Fruit fly (Drosophila melanogaster) whole organism, wandering third instar larva: ENCODE data around the gene CG15914.

ENCODE experiments used
- Abd-B ChIP-seq: fragments of >200 bp; optimal IDR thresholded peaks from 2 replicates; lab custom pipeline; 2017; ENCODE audit warnings: missing biosample characterization, missing genetic modification characterization
- CG32264 ChIP-seq: fragments of 200-800 bp; sonication (Bioruptor generic); optimal IDR thresholded peaks from 2 replicates; lab custom pipeline; 2016; ENCODE audit warnings: missing biosample characterization, missing genetic modification characterization
- CG9705 ChIP-seq: fragments of 200-800 bp; sonication (Bioruptor generic); optimal IDR thresholded peaks from 2 replicates; lab custom pipeline; 2018; ENCODE audit warnings: missing biosample characterization, mild to moderate bottlenecking, missing genetic modification characterization
- CrebA ChIP-seq: fragments of 200-800 bp; sonication (Bioruptor generic); optimal IDR thresholded peaks from 2 replicates; lab custom pipeline; 2016; ENCODE audit warnings: missing biosample characterization, mild to moderate bottlenecking, missing genetic modification characterization, borderline replicate concordance
- Dfd ChIP-seq: fragments of >200 bp; optimal IDR thresholded peaks from 2 replicates; lab custom pipeline; 2017; ENCODE audit warnings: missing biosample characterization, missing genetic modification characterization
- Dif ChIP-seq: fragments of 200-275, 200-300 bp; sonication (Bioruptor generic); optimal IDR thresholded peaks from 2 replicates; lab custom pipeline; 2018; ENCODE audit warnings: missing biosample characterization, missing genetic modification characterization; ENCODE audit not compliant: partially characterized antibody
- GATAd ChIP-seq: sonication (Bioruptor generic); optimal IDR thresholded peaks from 2 replicates; lab custom pipeline; 2016; ENCODE audit warnings: missing biosample characterization, missing genetic modification characterization
- HLH106 ChIP-seq: fragments of 200-800 bp; optimal IDR thresholded peaks from 3 replicates; lab custom pipeline; 2019; ENCODE audit warnings: missing biosample characterization, mild to moderate bottlenecking, missing genetic modification characterization, moderate library complexity
- Hnf4 ChIP-seq: fragments of 200-800 bp; sonication (Bioruptor generic); optimal IDR thresholded peaks from 2 replicates; lab custom pipeline; 2016; ENCODE audit warnings: missing biosample characterization, mild to moderate bottlenecking, missing genetic modification characterization
- Hr78 ChIP-seq: fragments of >200 bp; optimal IDR thresholded peaks from 2 replicates; lab custom pipeline; 2017; ENCODE audit warnings: missing biosample characterization, missing genetic modification characterization
- Hr83 ChIP-seq: fragments of 200-300 bp; sonication (Bioruptor generic); optimal IDR thresholded peaks from 2 replicates; lab custom pipeline; 2016; ENCODE audit warnings: missing biosample characterization, mild to moderate bottlenecking, missing genetic modification characterization, moderate library complexity; ENCODE audit not compliant: poor library complexity, severe bottlenecking
- Jra ChIP-seq: sonication (Bioruptor generic); optimal IDR thresholded peaks from 2 replicates; lab custom pipeline; 2016; ENCODE audit warnings: missing biosample characterization, missing genetic modification characterization
- Mio ChIP-seq: sonication (Bioruptor generic); optimal IDR thresholded peaks from 2 replicates; lab custom pipeline; 2016; ENCODE audit warnings: missing biosample characterization, missing genetic modification characterization
- Myc ChIP-seq: fragments of >200 bp; optimal IDR thresholded peaks from 2 replicates; lab custom pipeline; 2017
- N ChIP-seq: fragments of >200 bp; optimal IDR thresholded peaks from 2 replicates; lab custom pipeline; 2018; ENCODE audit warnings: missing biosample characterization, missing external identifiers, missing genetic modification characterization
- OdsH ChIP-seq: fragments of 200-800 bp; sonication (Bioruptor generic); optimal IDR thresholded peaks from 2 replicates; lab custom pipeline; 2016; ENCODE audit warnings: missing biosample characterization, mild to moderate bottlenecking, missing genetic modification characterization
- Rel ChIP-seq, 2 experiments: fragments of 200-800 bp; sonication (Bioruptor generic) in 1 of 2; optimal IDR thresholded peaks; 2 replicates in 1 of 2; 3 replicates in 1 of 2; lab custom pipeline; 2016 to 2019; ENCODE audit warnings: mild to moderate bottlenecking in 2 of 2, missing biosample characterization in 2 of 2, missing genetic modification characterization in 2 of 2, moderate library complexity in 1 of 2
- Sp1 ChIP-seq: fragments of 200-800 bp; sonication (Bioruptor generic); optimal IDR thresholded peaks from 3 replicates; lab custom pipeline; 2019; ENCODE audit warnings: missing biosample characterization, mild to moderate bottlenecking, missing genetic modification characterization, moderate library complexity
- Vsx2 ChIP-seq: fragments of 200-300, 225-300 bp; sonication (Bioruptor generic); optimal IDR thresholded peaks from 2 replicates; lab custom pipeline; 2018; ENCODE audit warnings: missing biosample characterization, missing genetic modification characterization; ENCODE audit not compliant: partially characterized antibody
- br ChIP-seq: fragments of 200-800 bp; sonication (Bioruptor generic); optimal IDR thresholded peaks from 2 replicates; lab custom pipeline; 2016; ENCODE audit warnings: missing biosample characterization, missing genetic modification characterization
- brk ChIP-seq: fragments of 200-800 bp; sonication (Bioruptor generic); optimal IDR thresholded peaks from 2 replicates; lab custom pipeline; 2016; ENCODE audit warnings: missing biosample characterization, mild to moderate bottlenecking, missing genetic modification characterization
- dl ChIP-seq, 2 experiments: fragments of 175-275, 200-275 bp in 1 of 2; fragments of 200-275 bp in 1 of 2; sonication (Bioruptor generic); optimal IDR thresholded peaks; lab custom pipeline; 2018; ENCODE audit warnings: mild to moderate bottlenecking in 2 of 2, missing biosample characterization in 2 of 2, missing genetic modification characterization in 2 of 2, moderate library complexity in 2 of 2; ENCODE audit not compliant: partially characterized antibody in 2 of 2, insufficient read depth in 1 of 2
- dmrt93B ChIP-seq: fragments of 200-800 bp; sonication (Bioruptor generic); optimal IDR thresholded peaks from 2 replicates; lab custom pipeline; 2018; ENCODE audit warnings: missing biosample characterization, mild to moderate bottlenecking, missing genetic modification characterization
- dsf ChIP-seq: sonication (Bioruptor generic); optimal IDR thresholded peaks from 2 replicates; lab custom pipeline; 2016; ENCODE audit warnings: missing biosample characterization, missing genetic modification characterization, borderline replicate concordance
- ey ChIP-seq: fragments of 200-800 bp; sonication (Bioruptor generic); optimal IDR thresholded peaks from 2 replicates; lab custom pipeline; 2016; ENCODE audit warnings: missing biosample characterization, missing genetic modification characterization
- foxo ChIP-seq, 2 experiments: fragments of 200-800 bp; sonication (Bioruptor generic); optimal IDR thresholded peaks; 2 replicates in 1 of 2; 3 replicates in 1 of 2; lab custom pipeline; 2016 to 2017; ENCODE audit warnings: missing biosample characterization in 2 of 2, missing genetic modification characterization in 2 of 2
- fru ChIP-seq: fragments of 200-800 bp; sonication (Bioruptor generic); optimal IDR thresholded peaks from 3 replicates; lab custom pipeline; 2016; ENCODE audit warnings: missing biosample characterization, mild to moderate bottlenecking, missing genetic modification characterization
- h ChIP-seq: fragments of 200-800 bp; sonication (Bioruptor generic); optimal IDR thresholded peaks from 3 replicates; lab custom pipeline; 2016; ENCODE audit warnings: missing biosample characterization, mild to moderate bottlenecking, missing genetic modification characterization
- jim ChIP-seq: fragments of 175-275, 200-325 bp; sonication (Bioruptor generic); optimal IDR thresholded peaks from 2 replicates; lab custom pipeline; 2016; ENCODE audit warnings: missing biosample characterization, mild to moderate bottlenecking, missing genetic modification characterization
- lola ChIP-seq: fragments of >200 bp; optimal IDR thresholded peaks from 2 replicates; lab custom pipeline; 2017; ENCODE audit warnings: missing biosample characterization, missing genetic modification characterization
- pan ChIP-seq: fragments of >200 bp; optimal IDR thresholded peaks from 2 replicates; lab custom pipeline; 2017
- psq ChIP-seq: fragments of 200-800 bp; sonication (Bioruptor generic); optimal IDR thresholded peaks from 3 replicates; lab custom pipeline; 2017; ENCODE audit warnings: missing biosample characterization, mild to moderate bottlenecking, missing genetic modification characterization, moderate library complexity
- rgr ChIP-seq: fragments of 200-800 bp; sonication (Bioruptor generic); optimal IDR thresholded peaks from 3 replicates; lab custom pipeline; 2016; ENCODE audit warnings: missing biosample characterization, mild to moderate bottlenecking, missing genetic modification characterization
- sage ChIP-seq: fragments of 200-800 bp; sonication (Bioruptor generic); optimal IDR thresholded peaks from 2 replicates; lab custom pipeline; 2016; ENCODE audit warnings: missing biosample characterization, mild to moderate bottlenecking, missing genetic modification characterization
- sv ChIP-seq: fragments of 200-800 bp; sonication (Bioruptor generic); optimal IDR thresholded peaks from 3 replicates; lab custom pipeline; 2016; ENCODE audit warnings: missing biosample characterization, missing genetic modification characterization
- tai ChIP-seq: sonication (Bioruptor generic); optimal IDR thresholded peaks from 2 replicates; lab custom pipeline; 2016; ENCODE audit warnings: missing biosample characterization, missing genetic modification characterization
- usp ChIP-seq: fragments of >200 bp; optimal IDR thresholded peaks from 2 replicates; lab custom pipeline; 2017; ENCODE audit warnings: missing biosample characterization, missing genetic modification characterization
- woc ChIP-seq: sonication (Bioruptor generic); optimal IDR thresholded peaks from 2 replicates; lab custom pipeline; 2016; ENCODE audit warnings: missing biosample characterization, mild to moderate bottlenecking, missing genetic modification characterization

CG15914 gene

DNA sequence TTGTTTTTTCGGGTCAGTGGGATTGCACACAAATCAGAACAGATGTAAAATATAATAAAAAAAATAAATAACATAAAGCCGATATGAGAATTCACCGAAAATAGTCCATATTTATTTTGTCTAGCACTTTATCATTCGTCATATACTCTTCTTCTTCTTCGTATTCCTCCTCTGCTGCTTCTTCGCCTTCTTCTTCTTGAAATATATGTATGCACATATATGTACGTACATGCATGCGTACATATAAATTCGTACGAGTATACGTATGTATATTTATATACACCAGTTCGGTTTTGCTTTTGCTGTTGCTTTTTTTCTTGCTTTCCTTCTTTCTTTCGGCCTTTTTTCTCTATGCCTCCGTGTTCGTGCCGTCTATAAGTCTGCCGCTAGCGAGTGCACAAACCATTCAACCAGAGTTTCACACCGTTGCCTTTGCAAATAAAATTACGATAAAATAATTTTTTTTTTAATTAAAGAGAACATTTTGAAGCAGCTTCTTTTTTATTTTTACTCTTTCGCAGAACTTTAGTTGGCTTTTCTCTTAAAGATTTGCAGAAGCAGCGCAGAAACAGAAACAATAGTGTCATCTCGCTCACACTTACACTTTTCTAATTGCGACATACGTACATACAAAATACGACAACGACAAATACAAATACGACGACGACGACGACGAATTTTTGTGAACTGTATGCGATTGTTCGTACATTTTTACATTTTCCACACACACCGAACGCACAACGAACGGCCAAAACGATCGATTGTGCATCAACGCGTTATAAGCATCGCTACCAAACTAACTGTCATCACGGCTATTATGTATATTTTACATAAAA, 33.4 kb downstream of the CG15914 start:
- no peak for TF ChIP-seq fru (GFP tag; lab: Kevin White, UChicago)
- no peak for TF ChIP-seq sv (GFP tag; lab: Kevin White, UChicago)
- TF ChIP-seq Mio = no peak
- TF ChIP-seq Hr83 (GFP tag; lab: Kevin White, UChicago) = no peak
- peak; percentile 67 for TF ChIP-seq sage (GFP tag; lab: Kevin White, UChicago)
- peak; percentile 35 for TF ChIP-seq Rel (GFP tag; optimal IDR thresholded peaks at IDR 0.05; lab: Kevin White, UChicago)
- TF ChIP-seq Rel (tag; optimal IDR thresholded peaks at IDR 0.05; lab: Kevin White, UChicago) = peak; percentile 38
- TF ChIP-seq h (GFP tag; lab: Kevin White, UChicago) = no peak
- no peak for TF ChIP-seq Hr78 (GFP tag; lab: Kevin White, UChicago)
- peak; percentile 100 for TF ChIP-seq psq (GFP tag; lab: Kevin White, UChicago)
- TF ChIP-seq ey (GFP tag; lab: Kevin White, UChicago) = no peak
- TF ChIP-seq dmrt93B (GFP tag; lab: Kevin White, UChicago) = no peak
- TF ChIP-seq Hnf4 = no peak
- TF ChIP-seq dsf (GFP tag; lab: Kevin White, UChicago) = no peak
- no peak for TF ChIP-seq usp
- TF ChIP-seq Vsx2 (GFP tag; lab: Kevin White, UChicago) = no peak
- TF ChIP-seq rgr (GFP tag; lab: Kevin White, UChicago) = no peak
- TF ChIP-seq N (GFP tag; lab: Kevin White, UChicago) = no peak
- TF ChIP-seq OdsH (GFP tag; lab: Kevin White, UChicago) = no peak
- TF ChIP-seq dl (GFP tag; optimal IDR thresholded peaks at IDR 0.05; lab: Kevin White, UChicago; ENCODE audit: insufficient read depth in 1 of 2, partially characterized antibody in 2 of 2) = no peak
- TF ChIP-seq tai = no peak
- TF ChIP-seq CG9705 (GFP tag; lab: Kevin White, UChicago) = no peak
- no peak for TF ChIP-seq CrebA (GFP tag; lab: Kevin White, UChicago)
- TF ChIP-seq Jra (GFP tag; lab: Kevin White, UChicago) = no peak
- no peak for TF ChIP-seq lola
- TF ChIP-seq jim (GFP tag; lab: Kevin White, UChicago) = no peak
- TF ChIP-seq Dfd (GFP tag; lab: Kevin White, UChicago) = no peak
- TF ChIP-seq Abd-B (GFP tag; lab: Kevin White, UChicago) = no peak
- TF ChIP-seq GATAd (GFP tag; lab: Kevin White, UChicago) = no peak
- peak; percentile 38 for TF ChIP-seq CG32264 (GFP tag; lab: Kevin White, UChicago)
- no peak for TF ChIP-seq Dif
- peak; percentile 84 for TF ChIP-seq Sp1 (GFP tag; lab: Kevin White, UChicago)
- peak; percentile 21 for TF ChIP-seq br (GFP tag; lab: Kevin White, UChicago)
- TF ChIP-seq HLH106 (tag; lab: Kevin White, UChicago) = no peak
- no peak for TF ChIP-seq brk (GFP tag; lab: Kevin White, UChicago)
- no peak for TF ChIP-seq foxo (GFP tag; optimal IDR thresholded peaks at IDR 0.05; lab: Kevin White, UChicago)
- TF ChIP-seq pan (lab: Kevin White, UChicago) = no peak
- TF ChIP-seq Myc = no peak
- TF ChIP-seq woc (GFP tag; lab: Kevin White, UChicago) = no peak

DNA sequence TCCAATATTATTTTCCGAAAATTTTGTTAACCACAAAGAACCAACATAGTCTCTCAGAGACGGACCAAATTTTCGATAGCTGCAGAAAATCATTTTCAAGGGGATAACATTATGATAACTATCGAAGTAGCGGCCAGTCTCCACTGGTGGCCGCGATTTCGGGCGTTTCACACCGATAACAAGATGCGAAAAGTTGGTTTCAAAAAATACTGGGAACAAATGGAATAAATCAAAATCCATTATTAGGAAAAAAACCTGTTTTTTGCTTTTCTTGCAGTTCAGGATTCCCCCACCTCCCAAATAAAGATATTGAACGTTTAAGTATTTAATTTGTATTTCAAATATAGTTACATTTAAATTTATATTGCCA, 34.0 kb downstream of the CG15914 start, which contains the start of gene tay:
tay (minus strand) TSS at position 65 of the 370 bp plus-strand sequence.
- no peak for TF ChIP-seq woc (GFP tag; lab: Kevin White, UChicago)
- TF ChIP-seq br (GFP tag; lab: Kevin White, UChicago) = no peak
- peak; percentile 4 for TF ChIP-seq Hr83 (GFP tag; lab: Kevin White, UChicago)
- no peak for TF ChIP-seq Rel (GFP tag; optimal IDR thresholded peaks at IDR 0.05; lab: Kevin White, UChicago)
- peak; percentile 44 for TF ChIP-seq Rel (tag; optimal IDR thresholded peaks at IDR 0.05; lab: Kevin White, UChicago)
- TF ChIP-seq Myc = peak; percentile 18
- no peak for TF ChIP-seq lola
- no peak for TF ChIP-seq Abd-B (GFP tag; lab: Kevin White, UChicago)
- no peak for TF ChIP-seq HLH106 (tag; lab: Kevin White, UChicago)
- no peak for TF ChIP-seq sv (GFP tag; lab: Kevin White, UChicago)
- TF ChIP-seq tai = no peak
- peak; percentile 15 for TF ChIP-seq rgr (GFP tag; lab: Kevin White, UChicago)
